Worm (Caenorhabditis elegans) whole organism, L1 larva: Measurements from ENCODE around the gene clec-178.

Experiments
- alr-1 ChIP-seq: fragments of 200-800 bp; sonication (Bioruptor generic); optimal IDR thresholded peaks from 2 replicates; lab custom pipeline; 2018; ENCODE audit warnings: borderline replicate concordance, mild to moderate bottlenecking, missing genetic modification characterization, missing compliant biosample characterization
- egl-27 ChIP-seq, 2 experiments: fragments of 150-350 bp in 1 of 2; sonication (generic microtip); optimal IDR thresholded peaks; 3 replicates each; lab custom pipeline; 2017 to 2018; ENCODE audit warnings: missing biosample characterization in 2 of 2, missing genetic modification characterization in 2 of 2, missing genetic modification reagents in 2 of 2
- lir-3 ChIP-seq: sonication (generic microtip); optimal IDR thresholded peaks from 2 replicates; lab custom pipeline; 2016; ENCODE audit warnings: mild to moderate bottlenecking, missing genetic modification characterization, moderate library complexity, missing compliant biosample characterization; ENCODE audit not compliant: poor library complexity
- unc-62 ChIP-seq: fragments of 150-350 bp; optimal IDR thresholded peaks from 2 replicates; lab custom pipeline; 2014; ENCODE audit warnings: missing biosample characterization, missing genetic modification reagents, missing genetic modification characterization

- TF ChIP-seq egl-27 (tag; optimal IDR thresholded peaks at IDR 0.05; lab: Kevin White, UChicago) (no peak), lir-3 (tag; lab: Kevin White, UChicago) (no peak), alr-1 (no peak), unc-62 (GFP tag; lab: Kevin White, UChicago) (no peak)
These were observed 454 bp downstream of the clec-178 start for ce11 chrIV:5654203-5654602.
